Fruit fly (Drosophila melanogaster) whole organism, embryonic: ENCODE data around the gene HDAC4.

Experiments used
- Ada2b ChIP-seq: fragments of 200-800 bp; sonication (Bioruptor generic); IDR thresholded peaks from 2 replicates; pipeline ENCODE4 v1.3.6; 2022; ENCODE audit warnings: missing biosample characterization, missing genetic modification characterization
- B-H2 ChIP-seq: fragments of 200-800 bp; sonication (Bioruptor generic); optimal IDR thresholded peaks from 2 replicates; lab custom pipeline; 2018; ENCODE audit warnings: missing biosample characterization, mild to moderate bottlenecking, missing genetic modification characterization
- Blimp-1 ChIP-seq: fragments of 200-800 bp; sonication (Bioruptor generic); optimal IDR thresholded peaks from 3 replicates; lab custom pipeline; 2018; ENCODE audit warnings: missing biosample characterization, missing genetic modification characterization, mild to moderate bottlenecking, moderate library complexity, missing genetic modification reagents
- CG1024 ChIP-seq: fragments of 200-800 bp; sonication (Bioruptor generic); IDR thresholded peaks from 2 replicates; pipeline ENCODE4 v1.3.6; 2022; ENCODE audit warnings: missing biosample characterization, missing genetic modification characterization
- CG11398 ChIP-seq: fragments of 200-800 bp; sonication (Bioruptor generic); optimal IDR thresholded peaks from 2 replicates; lab custom pipeline; 2016; ENCODE audit warnings: missing biosample characterization, missing genetic modification characterization
- CG11696 ChIP-seq: fragments of 200-800 bp; sonication (Bioruptor generic); IDR thresholded peaks from 2 replicates; pipeline ENCODE4 v1.3.6; 2022; ENCODE audit warnings: missing biosample characterization, missing genetic modification characterization
- CG12391 ChIP-seq: fragments of 200-800 bp; sonication (Bioruptor generic); optimal IDR thresholded peaks from 3 replicates; lab custom pipeline; 2018; ENCODE audit warnings: missing biosample characterization, mild to moderate bottlenecking, missing genetic modification characterization, moderate library complexity
- CG15011 ChIP-seq: fragments of 200-800 bp; sonication (Bioruptor generic); optimal IDR thresholded peaks from 3 replicates; lab custom pipeline; 2018; ENCODE audit warnings: missing biosample characterization, mild to moderate bottlenecking, missing genetic modification characterization
- CG15601 ChIP-seq: fragments of 200-800 bp; sonication (Bioruptor generic); optimal IDR thresholded peaks from 3 replicates; lab custom pipeline; 2019; ENCODE audit warnings: missing biosample characterization, mild to moderate bottlenecking, missing genetic modification characterization, moderate library complexity
- CG16815 ChIP-seq: fragments of 200-800 bp; sonication (Bioruptor generic); optimal IDR thresholded peaks from 3 replicates; lab custom pipeline; 2017; ENCODE audit warnings: missing biosample characterization, mild to moderate bottlenecking, missing genetic modification characterization
- CG16863 ChIP-seq: fragments of 200-800 bp; sonication (Bioruptor generic); optimal IDR thresholded peaks from 3 replicates; lab custom pipeline; 2016; ENCODE audit warnings: missing biosample characterization, missing genetic modification characterization
- CG17568 ChIP-seq: fragments of 200-800 bp; sonication (Bioruptor generic); optimal IDR thresholded peaks from 2 replicates; lab custom pipeline; 2018; ENCODE audit warnings: missing biosample characterization, mild to moderate bottlenecking, missing genetic modification characterization, moderate library complexity
- CG17612 ChIP-seq: fragments of 200-800 bp; sonication (Bioruptor generic); IDR thresholded peaks from 2 replicates; pipeline ENCODE4 v1.3.6; 2022; ENCODE audit warnings: missing biosample characterization, missing genetic modification characterization
- CG17912 ChIP-seq: fragments of 200-800 bp; sonication (Bioruptor generic); optimal IDR thresholded peaks from 2 replicates; lab custom pipeline; 2018; ENCODE audit warnings: missing biosample characterization, mild to moderate bottlenecking, missing genetic modification characterization
- CG2889 ChIP-seq: fragments of 200-800 bp; sonication (Bioruptor generic); IDR thresholded peaks from 3 replicates; pipeline ENCODE4 v1.3.6; 2022; ENCODE audit warnings: missing biosample characterization, missing genetic modification characterization
- CG30020 ChIP-seq: fragments of 200-800 bp; optimal IDR thresholded peaks from 2 replicates; lab custom pipeline; 2019; ENCODE audit warnings: missing biosample characterization, mild to moderate bottlenecking, missing genetic modification characterization, moderate library complexity
- CG31388 ChIP-seq: fragments of 200-800 bp; sonication (Bioruptor generic); optimal IDR thresholded peaks from 2 replicates; lab custom pipeline; 2016; ENCODE audit warnings: missing biosample characterization, missing genetic modification characterization
- CG3407 ChIP-seq: fragments of 200-800 bp; sonication (Bioruptor generic); optimal IDR thresholded peaks from 2 replicates; lab custom pipeline; 2018; ENCODE audit warnings: missing biosample characterization, mild to moderate bottlenecking, missing genetic modification characterization
- CG4360 ChIP-seq: fragments of 200-800 bp; sonication (Bioruptor generic); IDR thresholded peaks from 2 replicates; pipeline ENCODE4 v1.3.6; 2022; ENCODE audit warnings: missing biosample characterization, missing genetic modification characterization
- CG7271 ChIP-seq: fragments of 200-800 bp; sonication (Bioruptor generic); optimal IDR thresholded peaks from 2 replicates; lab custom pipeline; 2018; ENCODE audit warnings: missing biosample characterization, mild to moderate bottlenecking, missing genetic modification characterization, moderate library complexity
- CG7556 ChIP-seq: fragments of 200-800 bp; sonication (Bioruptor generic); optimal IDR thresholded peaks from 2 replicates; lab custom pipeline; 2017; ENCODE audit warnings: missing biosample characterization, mild to moderate bottlenecking, missing genetic modification characterization
- CG8290 ChIP-seq, 3 experiments: fragments of 200-800 bp; sonication (Bioruptor generic); optimal IDR thresholded peaks; 2 replicates each; lab custom pipeline; 2016 to 2019; ENCODE audit warnings: missing biosample characterization in 3 of 3, missing genetic modification characterization in 3 of 3, mild to moderate bottlenecking in 2 of 3, moderate library complexity in 1 of 3
- CG9609 ChIP-seq: fragments of 200-800 bp; sonication (Bioruptor generic); optimal IDR thresholded peaks from 3 replicates; lab custom pipeline; 2016; ENCODE audit warnings: missing biosample characterization, missing genetic modification characterization
- CG9876 ChIP-seq: fragments of 200-800 bp; sonication (Bioruptor generic); optimal IDR thresholded peaks from 2 replicates; lab custom pipeline; 2016; ENCODE audit warnings: missing biosample characterization, missing genetic modification characterization
- Dbx ChIP-seq: fragments of 200-800 bp; sonication (Bioruptor generic); IDR thresholded peaks from 3 replicates; pipeline ENCODE4 v1.3.6; 2022; ENCODE audit warnings: missing biosample characterization, missing genetic modification characterization
- Deaf1 ChIP-seq: fragments of 200-800 bp; optimal IDR thresholded peaks from 3 replicates; lab custom pipeline; 2019; ENCODE audit warnings: missing biosample characterization, mild to moderate bottlenecking, missing genetic modification characterization, moderate library complexity
- E2f2 ChIP-seq: fragments of 200-800 bp; sonication (Bioruptor generic); IDR thresholded peaks from 2 replicates; pipeline ENCODE4 v1.3.6; 2022; ENCODE audit warnings: missing biosample characterization, missing genetic modification characterization
- Hsf ChIP-seq: fragments of 200-800 bp; sonication (Bioruptor generic); optimal IDR thresholded peaks from 3 replicates; lab custom pipeline; 2016; ENCODE audit warnings: missing biosample characterization, missing genetic modification characterization
- NC2α ChIP-seq: fragments of 200-800 bp; sonication (Bioruptor generic); optimal IDR thresholded peaks from 2 replicates; lab custom pipeline; 2016; ENCODE audit warnings: missing biosample characterization, missing genetic modification characterization
- Nf-YA ChIP-seq: fragments of 200-800 bp; sonication (Bioruptor generic); IDR thresholded peaks from 2 replicates; pipeline ENCODE4 v1.3.6; 2022; ENCODE audit warnings: missing biosample characterization, missing genetic modification characterization
- Oaz ChIP-seq: fragments of 200-800 bp; sonication (Bioruptor generic); IDR thresholded peaks from 2 replicates; pipeline ENCODE4 v1.3.6; 2022; ENCODE audit warnings: missing biosample characterization, missing genetic modification characterization
- Six4 ChIP-seq: fragments of 200-800 bp; sonication (Bioruptor generic); optimal IDR thresholded peaks from 2 replicates; lab custom pipeline; 2016; ENCODE audit warnings: missing biosample characterization, missing genetic modification characterization
- Sox100B ChIP-seq: fragments of 200-800 bp; sonication (Bioruptor generic); optimal IDR thresholded peaks from 3 replicates; lab custom pipeline; 2018; ENCODE audit warnings: missing biosample characterization, mild to moderate bottlenecking, missing genetic modification characterization
- ap ChIP-seq: fragments of 200-800 bp; sonication (Bioruptor generic); IDR thresholded peaks from 2 replicates; pipeline ENCODE4 v1.3.6; 2022; ENCODE audit warnings: missing biosample characterization, missing genetic modification characterization
- bab2 ChIP-seq: fragments of 200-800 bp; sonication (Bioruptor generic); optimal IDR thresholded peaks from 2 replicates; lab custom pipeline; 2016; ENCODE audit warnings: missing biosample characterization, missing genetic modification characterization
- dimm ChIP-seq: fragments of 200-800 bp; sonication (Bioruptor generic); IDR thresholded peaks from 2 replicates; pipeline ENCODE4 v1.3.6; 2022; ENCODE audit warnings: missing biosample characterization, missing genetic modification characterization
- ems ChIP-seq: fragments of 200-800 bp; sonication (Bioruptor generic); optimal IDR thresholded peaks from 3 replicates; lab custom pipeline; 2016; ENCODE audit warnings: missing biosample characterization, missing genetic modification characterization
- h ChIP-seq: fragments of >200 bp; optimal IDR thresholded peaks from 2 replicates; lab custom pipeline; 2017
- insv ChIP-seq, 2 experiments: fragments of 200-800 bp; sonication (Bioruptor generic); optimal IDR thresholded peaks; 3 replicates each; lab custom pipeline; 2016 to 2018; ENCODE audit warnings: missing biosample characterization in 2 of 2, missing genetic modification characterization in 2 of 2
- kah ChIP-seq: fragments of 200-800 bp; sonication (Bioruptor generic); optimal IDR thresholded peaks from 2 replicates; lab custom pipeline; 2018; ENCODE audit warnings: missing biosample characterization, mild to moderate bottlenecking, missing genetic modification characterization
- klu ChIP-seq: fragments of 200-800 bp; sonication (Bioruptor generic); IDR thresholded peaks from 2 replicates; pipeline ENCODE4 v1.3.6; 2022; ENCODE audit warnings: missing biosample characterization, missing genetic modification characterization
- lilli ChIP-seq: fragments of 200-800 bp; sonication (Bioruptor generic); optimal IDR thresholded peaks from 3 replicates; lab custom pipeline; 2016; ENCODE audit warnings: missing biosample characterization, missing genetic modification characterization
- nau ChIP-seq: fragments of 200-800 bp; sonication (Bioruptor generic); optimal IDR thresholded peaks from 3 replicates; lab custom pipeline; 2017; ENCODE audit warnings: missing biosample characterization, mild to moderate bottlenecking, missing genetic modification characterization, missing genetic modification reagents
- odd ChIP-seq: fragments of 200-800 bp; sonication (Bioruptor generic); optimal IDR thresholded peaks from 2 replicates; lab custom pipeline; 2017; ENCODE audit warnings: missing biosample characterization, mild to moderate bottlenecking, missing genetic modification characterization
- org-1 ChIP-seq: fragments of 200-800 bp; sonication (Bioruptor generic); optimal IDR thresholded peaks from 2 replicates; lab custom pipeline; 2017; ENCODE audit warnings: missing biosample characterization, missing genetic modification characterization
- rib ChIP-seq: fragments of 200-800 bp; sonication (Bioruptor generic); IDR thresholded peaks from 2 replicates; pipeline ENCODE4 v1.3.6; 2022; ENCODE audit warnings: missing biosample characterization, missing genetic modification characterization
- schlank ChIP-seq: fragments of 200-800 bp; sonication (Bioruptor generic); optimal IDR thresholded peaks from 2 replicates; lab custom pipeline; 2018; ENCODE audit warnings: missing biosample characterization, mild to moderate bottlenecking, missing genetic modification characterization
- scrt ChIP-seq: fragments of 200-800 bp; sonication (Bioruptor generic); optimal IDR thresholded peaks from 2 replicates; lab custom pipeline; 2018; ENCODE audit warnings: missing biosample characterization, mild to moderate bottlenecking, missing genetic modification characterization, moderate library complexity
- toy ChIP-seq: fragments of 200-800 bp; sonication (Bioruptor generic); IDR thresholded peaks from 2 replicates; pipeline ENCODE4 v1.3.6; 2022; ENCODE audit warnings: missing biosample characterization, missing genetic modification characterization
- trem ChIP-seq: fragments of 200-800 bp; optimal IDR thresholded peaks from 3 replicates; lab custom pipeline; 2019; ENCODE audit warnings: missing biosample characterization, mild to moderate bottlenecking, missing genetic modification characterization, moderate library complexity
- usp ChIP-seq: fragments of >200 bp; optimal IDR thresholded peaks from 2 replicates; lab custom pipeline; 2017; ENCODE audit warnings: missing biosample characterization, missing genetic modification characterization
- zfh2 ChIP-seq: fragments of 200-800 bp; sonication (Bioruptor generic); optimal IDR thresholded peaks from 2 replicates; lab custom pipeline; 2016; ENCODE audit warnings: missing biosample characterization, missing genetic modification characterization

Gene HDAC4

dm6 chrX:13214056-13214455, 71.4 kb downstream of the HDAC4 start (continued):
- TF ChIP-seq CG12391 (tag; lab: Kevin White, UChicago) (peak; percentile 66), CG17568 (peak; percentile 46), CG7271 (no peak), CG7556 (GFP tag; lab: Kevin White, UChicago) (peak; percentile 63), trem (tag; lab: Kevin White, UChicago) (no peak), h (lab: Kevin White, UChicago) (no peak), CG30020 (tag; lab: Kevin White, UChicago) (no peak), ap (peak; percentile 37), insv (GFP tag; optimal IDR thresholded peaks at IDR 0.05; lab: Kevin White, UChicago) (no peak), kah (GFP tag; lab: Kevin White, UChicago) (no peak), CG11696 (GFP tag; lab: Robert Waterston, UW) (0 out of 2 replicates have a peak, but pooled peaks have one; percentile 51), scrt (GFP tag; lab: Kevin White, UChicago) (peak; percentile 30), CG31388 (GFP tag; lab: Kevin White, UChicago) (no peak), dimm (GFP tag; lab: Robert Waterston, UW) (no peak), E2f2 (GFP tag; lab: Robert Waterston, UW) (peak; percentile 85), CG16815 (peak; percentile 13), CG11398 (GFP tag; lab: Kevin White, UChicago) (peak; percentile 33), CG4360 (GFP tag; lab: Robert Waterston, UW) (no peak), CG15601 (peak; percentile 33), CG17612 (GFP tag; lab: Robert Waterston, UW) (0 out of 2 replicates have a peak, but pooled peaks have one; percentile 32), CG16863 (GFP tag; lab: Kevin White, UChicago) (peak; percentile 59), zfh2 (peak; percentile 46), CG15011 (GFP tag; lab: Kevin White, UChicago) (no peak), CG3407 (GFP tag; lab: Kevin White, UChicago) (no peak), Sox100B (peak; percentile 39), CG2889 (GFP tag; lab: Robert Waterston, UW) (0 out of 3 replicates have a peak, but pooled peaks have one; percentile 7), bab2 (GFP tag; lab: Kevin White, UChicago) (peak; percentile 60), Blimp-1 (peak; percentile 57), CG9609 (GFP tag; lab: Kevin White, UChicago) (peak; percentile 64), org-1 (GFP tag; lab: Kevin White, UChicago) (peak; percentile 14), rib (GFP tag; lab: Robert Waterston, UW) (no peak), Hsf (peak; percentile 80), CG8290 (GFP tag; optimal IDR thresholded peaks at IDR 0.05; lab: Kevin White, UChicago) (peak; percentile 51), CG8290 (tag; optimal IDR thresholded peaks at IDR 0.05; lab: Kevin White, UChicago) (peak in 1 of 2 experiments; percentile 68), CG1024 (GFP tag; lab: Robert Waterston, UW) (peak; percentile 46; the same call in 1 of the 2 replicates), B-H2 (no peak), lilli (peak; percentile 79), odd (no peak), ems (GFP tag; lab: Kevin White, UChicago) (peak; percentile 43), klu (GFP tag; lab: Robert Waterston, UW) (no peak), Ada2b (GFP tag; lab: Robert Waterston, UW) (peak; percentile 64; the same call in 1 of the 2 replicates), Deaf1 (tag; lab: Kevin White, UChicago) (no peak), schlank (tag; lab: Kevin White, UChicago) (no peak), nau (peak; percentile 43), CG17912 (GFP tag; lab: Kevin White, UChicago) (peak; percentile 42), Six4 (GFP tag; lab: Kevin White, UChicago) (peak; percentile 38), CG9876 (GFP tag; lab: Kevin White, UChicago) (no peak), usp (GFP tag; lab: Kevin White, UChicago) (no peak), Dbx (GFP tag; lab: Robert Waterston, UW) (peak; percentile 64; the same call in 2 of the 3 replicates), Nf-YA (GFP tag; lab: Robert Waterston, UW) (peak; percentile 46; the same call in 1 of the 2 replicates), NC2α (peak; percentile 19), toy (GFP tag; lab: Robert Waterston, UW) (no peak), Oaz (GFP tag; lab: Robert Waterston, UW) (no peak)
